Worm (Caenorhabditis elegans) whole organism, L3 larva: ENCODE results near the gene srlf-19.

ENCODE experiments used
- ama-1 ChIP-seq: fragments of 150-350 bp; optimal IDR thresholded peaks from 2 replicates; lab custom pipeline; 2018
- ceh-28 ChIP-seq: fragments of 150-350 bp; optimal IDR thresholded peaks from 2 replicates; lab custom pipeline; 2014; ENCODE audit warnings: missing biosample characterization, missing genetic modification reagents, missing genetic modification characterization
- ceh-9 ChIP-seq: sonication (generic microtip); optimal IDR thresholded peaks from 2 replicates; lab custom pipeline; 2018; ENCODE audit warnings: missing biosample characterization, missing genetic modification characterization
- egl-27 ChIP-seq: sonication (generic microtip); optimal IDR thresholded peaks from 4 replicates; lab custom pipeline; 2017; ENCODE audit warnings: missing biosample characterization, missing genetic modification reagents, missing genetic modification characterization
- egl-5 ChIP-seq: fragments of 150-350 bp; optimal IDR thresholded peaks from 2 replicates; lab custom pipeline; 2017; ENCODE audit warnings: missing biosample characterization, missing genetic modification reagents, missing genetic modification characterization, inconsistent platforms
- elt-2 ChIP-seq: sonication (generic microtip); optimal IDR thresholded peaks from 2 replicates; lab custom pipeline; 2016; ENCODE audit warnings: missing genetic modification reagents, mild to moderate bottlenecking, missing genetic modification characterization, missing compliant biosample characterization
- nhr-237 ChIP-seq: fragments of 150-350 bp; optimal IDR thresholded peaks from 2 replicates; lab custom pipeline; 2014; ENCODE audit warnings: missing biosample characterization, missing genetic modification characterization
- pqm-1 ChIP-seq: fragments of 150-350 bp; optimal IDR thresholded peaks from 2 replicates; lab custom pipeline; 2017; ENCODE audit warnings: missing biosample characterization, missing genetic modification characterization, inconsistent platforms
- unc-39 ChIP-seq: sonication (generic microtip); optimal IDR thresholded peaks from 4 replicates; lab custom pipeline; 2017; ENCODE audit warnings: missing biosample characterization, missing genetic modification characterization
- unc-62 ChIP-seq: fragments of 150-350 bp; sonication (generic microtip); optimal IDR thresholded peaks from 4 replicates; lab custom pipeline; 2014; ENCODE audit warnings: missing biosample characterization, missing genetic modification reagents, missing genetic modification characterization
- ztf-4 ChIP-seq: fragments of 150-350 bp; optimal IDR thresholded peaks from 2 replicates; lab custom pipeline; 2014; ENCODE audit warnings: missing biosample characterization, missing genetic modification characterization

DNA sequence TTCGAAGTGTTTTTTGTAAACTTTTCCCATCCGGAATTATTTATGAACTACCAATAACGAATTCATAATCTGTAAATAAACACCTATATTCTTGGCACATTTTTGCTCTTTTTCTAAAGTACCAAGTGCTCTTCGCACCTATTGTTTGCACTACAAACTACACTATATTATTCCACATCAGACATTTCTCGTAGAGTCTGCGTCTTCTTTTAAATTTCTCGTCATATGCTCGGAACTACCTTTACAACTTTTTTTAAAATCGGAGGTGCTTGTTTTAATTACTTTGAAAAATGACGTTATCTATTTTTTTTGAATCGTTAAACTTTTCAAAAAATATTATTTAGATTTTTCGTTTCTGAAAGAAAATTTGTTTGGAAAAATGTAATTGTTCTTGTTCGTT, 40.5 kb upstream of the srlf-19 start, which contains the start of gene nhr-201:
- no peak for TF ChIP-seq egl-27 (tag; lab: Kevin White, UChicago)
- TF ChIP-seq ama-1 (lab: Kevin White, UChicago), result no peak
- no peak for TF ChIP-seq egl-5 (tag; lab: Kevin White, UChicago)
- TF ChIP-seq nhr-237 (tag; lab: Kevin White, UChicago), result no peak
- TF ChIP-seq unc-62 (GFP tag; lab: Kevin White, UChicago), result no peak
- TF ChIP-seq ceh-28 (tag; lab: Kevin White, UChicago), result no peak
- no peak for TF ChIP-seq ztf-4 (tag; lab: Kevin White, UChicago)
- no peak for TF ChIP-seq unc-39 (tag; lab: Kevin White, UChicago)
- TF ChIP-seq elt-2, result peak; percentile 44
- TF ChIP-seq ceh-9 (tag; lab: Kevin White, UChicago), result no peak
- peak; percentile 59 for TF ChIP-seq pqm-1
